Worm (Caenorhabditis elegans) whole organism, L3 larva: ENCODE results near the gene sgt-1.

Experiments used
- ZK546.5 ChIP-seq: sonication (generic microtip); optimal IDR thresholded peaks from 2 replicates; lab custom pipeline; 2017; ENCODE audit warnings: missing biosample characterization, missing genetic modification characterization
- ceh-16 ChIP-seq: sonication (generic microtip); optimal IDR thresholded peaks from 2 replicates; lab custom pipeline; 2017; ENCODE audit warnings: missing biosample characterization, missing genetic modification characterization
- ceh-28 ChIP-seq: fragments of 150-350 bp; optimal IDR thresholded peaks from 2 replicates; lab custom pipeline; 2014; ENCODE audit warnings: missing biosample characterization, missing genetic modification reagents, missing genetic modification characterization
- ceh-82 ChIP-seq: fragments of 150-350 bp; optimal IDR thresholded peaks from 2 replicates; lab custom pipeline; 2014; ENCODE audit warnings: missing biosample characterization, missing genetic modification characterization
- ceh-9 ChIP-seq: sonication (generic microtip); optimal IDR thresholded peaks from 2 replicates; lab custom pipeline; 2018; ENCODE audit warnings: missing biosample characterization, missing genetic modification characterization
- daf-12 ChIP-seq: fragments of 150-350 bp; optimal IDR thresholded peaks from 2 replicates; lab custom pipeline; 2014; ENCODE audit warnings: missing biosample characterization, missing genetic modification reagents, missing genetic modification characterization
- egl-27 ChIP-seq: sonication (generic microtip); optimal IDR thresholded peaks from 4 replicates; lab custom pipeline; 2017; ENCODE audit warnings: missing biosample characterization, missing genetic modification reagents, missing genetic modification characterization
- egl-5 ChIP-seq: fragments of 150-350 bp; optimal IDR thresholded peaks from 2 replicates; lab custom pipeline; 2017; ENCODE audit warnings: missing biosample characterization, missing genetic modification reagents, missing genetic modification characterization, inconsistent platforms
- elt-1 ChIP-seq: fragments of 150-350 bp; optimal IDR thresholded peaks from 2 replicates; lab custom pipeline; 2014; ENCODE audit warnings: missing biosample characterization, missing genetic modification characterization
- elt-2 ChIP-seq: sonication (generic microtip); optimal IDR thresholded peaks from 2 replicates; lab custom pipeline; 2016; ENCODE audit warnings: missing genetic modification reagents, mild to moderate bottlenecking, missing genetic modification characterization, missing compliant biosample characterization
- elt-3 ChIP-seq, 3 experiments: fragments of 150-350 bp in 1 of 3; sonication (generic microtip) in 2 of 3; optimal IDR thresholded peaks; 2 replicates in 2 of 3; 4 replicates in 1 of 3; lab custom pipeline; 2014 to 2017; ENCODE audit warnings: missing biosample characterization in 3 of 3, missing genetic modification characterization in 3 of 3
- fkh-10 ChIP-seq: sonication (generic microtip); optimal IDR thresholded peaks from 2 replicates; lab custom pipeline; 2017; ENCODE audit warnings: missing biosample characterization, missing genetic modification reagents, missing genetic modification characterization
- fkh-2 ChIP-seq: fragments of 150-350 bp; optimal IDR thresholded peaks from 2 replicates; lab custom pipeline; 2014; ENCODE audit warnings: missing biosample characterization, missing genetic modification reagents, missing genetic modification characterization
- jun-1 ChIP-seq: fragments of 150-350 bp; optimal IDR thresholded peaks from 2 replicates; lab custom pipeline; 2014; ENCODE audit warnings: missing biosample characterization, missing genetic modification reagents, missing genetic modification characterization
- lin-15B ChIP-seq: fragments of 150-350 bp; optimal IDR thresholded peaks from 2 replicates; lab custom pipeline; 2014; ENCODE audit warnings: missing biosample characterization, missing genetic modification characterization
- lin-39 ChIP-seq: fragments of 150-350 bp; optimal IDR thresholded peaks from 2 replicates; lab custom pipeline; 2018; ENCODE audit warnings: missing biosample characterization, missing genetic modification reagents, missing genetic modification characterization
- lsy-12 ChIP-seq: sonication (generic microtip); optimal IDR thresholded peaks from 2 replicates; lab custom pipeline; 2016; ENCODE audit warnings: mild to moderate bottlenecking, missing genetic modification characterization, missing compliant biosample characterization
- mml-1 ChIP-seq: fragments of 150-350 bp; sonication (generic microtip); optimal IDR thresholded peaks from 3 replicates; lab custom pipeline; 2014; ENCODE audit warnings: missing biosample characterization, missing genetic modification characterization
- nfya-1 ChIP-seq: sonication (generic microtip); optimal IDR thresholded peaks from 2 replicates; lab custom pipeline; 2017; ENCODE audit warnings: missing genetic modification characterization, mild to moderate bottlenecking, missing compliant biosample characterization, antibody characterized with exemption, moderate library complexity; ENCODE audit not compliant: insufficient read depth
- nhr-11 ChIP-seq: fragments of 150-350 bp; optimal IDR thresholded peaks from 2 replicates; lab custom pipeline; 2014; ENCODE audit warnings: missing biosample characterization, missing genetic modification characterization
- nhr-23 ChIP-seq: fragments of 150-350 bp; optimal IDR thresholded peaks from 2 replicates; lab custom pipeline; 2014; ENCODE audit warnings: missing biosample characterization, missing genetic modification reagents, missing genetic modification characterization
- nhr-237 ChIP-seq: fragments of 150-350 bp; optimal IDR thresholded peaks from 2 replicates; lab custom pipeline; 2014; ENCODE audit warnings: missing biosample characterization, missing genetic modification characterization
- nhr-25 ChIP-seq: sonication (generic microtip); optimal IDR thresholded peaks from 2 replicates; lab custom pipeline; 2017; ENCODE audit warnings: missing biosample characterization, missing genetic modification characterization
- nhr-43 ChIP-seq: sonication (generic microtip); optimal IDR thresholded peaks from 2 replicates; lab custom pipeline; 2016; ENCODE audit warnings: mild to moderate bottlenecking, missing genetic modification characterization, missing compliant biosample characterization; ENCODE audit not compliant: poor library complexity, severe bottlenecking
- nhr-67 ChIP-seq: fragments of 150-350 bp; optimal IDR thresholded peaks from 2 replicates; lab custom pipeline; 2014; ENCODE audit warnings: missing biosample characterization, missing genetic modification characterization
- nhr-76 ChIP-seq: fragments of 150-350 bp; sonication (generic microtip); optimal IDR thresholded peaks from 5 replicates; lab custom pipeline; 2014; ENCODE audit warnings: missing biosample characterization, missing genetic modification characterization
- nhr-77 ChIP-seq: fragments of 150-350 bp; optimal IDR thresholded peaks from 2 replicates; lab custom pipeline; 2014; ENCODE audit warnings: missing biosample characterization, missing genetic modification characterization
- pha-4 ChIP-seq: fragments of 150-350 bp; optimal IDR thresholded peaks from 2 replicates; lab custom pipeline; 2014; ENCODE audit warnings: missing biosample characterization, missing genetic modification reagents, missing genetic modification characterization
- pqm-1 ChIP-seq: fragments of 150-350 bp; optimal IDR thresholded peaks from 2 replicates; lab custom pipeline; 2017; ENCODE audit warnings: missing biosample characterization, missing genetic modification characterization, inconsistent platforms
- sea-2 ChIP-seq: fragments of 150-350 bp; sonication (generic microtip); optimal IDR thresholded peaks from 4 replicates; lab custom pipeline; 2014; ENCODE audit warnings: missing biosample characterization, missing genetic modification reagents, missing genetic modification characterization
- skn-1 ChIP-seq: fragments of 150-350 bp; optimal IDR thresholded peaks from 2 replicates; lab custom pipeline; 2014; ENCODE audit warnings: missing biosample characterization, missing genetic modification characterization
- snpc-4 ChIP-seq: fragments of 150-350 bp; optimal IDR thresholded peaks from 2 replicates; lab custom pipeline; 2014; ENCODE audit warnings: missing biosample characterization, missing genetic modification characterization
- tbx-2 ChIP-seq: sonication (generic microtip); optimal IDR thresholded peaks from 2 replicates; lab custom pipeline; 2016; ENCODE audit warnings: mild to moderate bottlenecking, missing genetic modification characterization, missing compliant biosample characterization
- unc-39 ChIP-seq: sonication (generic microtip); optimal IDR thresholded peaks from 4 replicates; lab custom pipeline; 2017; ENCODE audit warnings: missing biosample characterization, missing genetic modification characterization
- unc-62 ChIP-seq: fragments of 150-350 bp; sonication (generic microtip); optimal IDR thresholded peaks from 4 replicates; lab custom pipeline; 2014; ENCODE audit warnings: missing biosample characterization, missing genetic modification reagents, missing genetic modification characterization
- ztf-11 ChIP-seq: fragments of 150-350 bp; optimal IDR thresholded peaks from 2 replicates; lab custom pipeline; 2014; ENCODE audit warnings: missing biosample characterization, missing genetic modification characterization
- ztf-4 ChIP-seq: fragments of 150-350 bp; optimal IDR thresholded peaks from 2 replicates; lab custom pipeline; 2014; ENCODE audit warnings: missing biosample characterization, missing genetic modification characterization

sgt-1 gene

ce11 chrII:4885976-4886375 lies 17.6 kb downstream of the sgt-1 start, which contains the start of gene R05F9.7:
Gene R05F9.7 (plus strand): TSS chrII:4886276.
- no peak for TF ChIP-seq lin-15B
- no peak for TF ChIP-seq daf-12

ce11 chrII:4884403-4884802 lies 19.2 kb downstream of the sgt-1 start:
- TF ChIP-seq lin-15B (no peak), unc-62 (GFP tag; lab: Kevin White, UChicago) (no peak), ztf-11 (tag; lab: Kevin White, UChicago) (no peak), mml-1 (tag; lab: Kevin White, UChicago) (no peak), nhr-11 (tag; lab: Kevin White, UChicago) (no peak), fkh-2 (tag; lab: Kevin White, UChicago) (no peak), lin-39 (tag; lab: Kevin White, UChicago) (no peak)

ce11 chrII:4883412-4883811 lies 20.2 kb downstream of the sgt-1 start, which contains the start of gene gst-8:
Gene gst-8 (plus strand): TSS chrII:4883712.
- TF ChIP-seq egl-27 (tag; lab: Kevin White, UChicago) (no peak), lin-15B (no peak), elt-2 (tag; lab: Kevin White, UChicago) (peak; percentile 24), jun-1 (tag; lab: Kevin White, UChicago) (no peak), nhr-23 (tag; lab: Kevin White, UChicago) (no peak)

ce11 chrII:4882498-4882897 lies 21.1 kb downstream of the sgt-1 start:
- TF ChIP-seq pqm-1 (tag; lab: Kevin White, UChicago) (no peak), unc-39 (tag; lab: Kevin White, UChicago) (no peak), pha-4 (tag; lab: Kevin White, UChicago) (peak; percentile 68), sea-2 (no peak), nhr-77 (tag; lab: Kevin White, UChicago) (no peak)

- TF ChIP-seq elt-2 (tag; lab: Kevin White, UChicago) (peak; percentile 92), elt-3 (tag; optimal IDR thresholded peaks at IDR 0.05; lab: Kevin White, UChicago) (no peak), pha-4 (tag; lab: Kevin White, UChicago) (peak; percentile 92), nhr-23 (tag; lab: Kevin White, UChicago) (peak; percentile 34), jun-1 (tag; lab: Kevin White, UChicago) (no peak), mml-1 (tag; lab: Kevin White, UChicago) (no peak), daf-12 (no peak), nhr-11 (tag; lab: Kevin White, UChicago) (no peak), nhr-25 (tag; lab: Kevin White, UChicago) (peak; percentile 25), nfya-1 (tag; lab: Kevin White, UChicago) (peak; percentile 40), lin-39 (tag; lab: Kevin White, UChicago) (peak; percentile 26), lsy-12 (no peak), pqm-1 (tag; lab: Kevin White, UChicago) (peak; percentile 76), skn-1 (peak; percentile 96), sea-2 (no peak)
Measured at ce11 chrII:4881727-4882126, 21.9 kb downstream of the sgt-1 start, which contains the start of gene gst-7. Gene gst-7 (plus strand): TSS chrII:4882062.

ce11 chrII:4879629-4880028 lies 24.0 kb downstream of the sgt-1 start, which contains the start of gene gst-6:
Gene gst-6 (plus strand): TSS chrII:4879891.
- TF ChIP-seq ZK546.5 (tag; lab: Kevin White, UChicago) (no peak), snpc-4 (tag; lab: Kevin White, UChicago) (no peak), sea-2 (no peak), ztf-4 (tag; lab: Kevin White, UChicago) (no peak), pha-4 (tag; lab: Kevin White, UChicago) (peak; percentile 53), elt-2 (tag; lab: Kevin White, UChicago) (peak; percentile 76), ceh-82 (tag; lab: Kevin White, UChicago) (no peak), mml-1 (tag; lab: Kevin White, UChicago) (no peak), ztf-11 (tag; lab: Kevin White, UChicago) (no peak), ceh-9 (no peak), ceh-28 (no peak), jun-1 (tag; lab: Kevin White, UChicago) (no peak), nhr-43 (tag; lab: Kevin White, UChicago) (no peak), nfya-1 (tag; lab: Kevin White, UChicago) (no peak), tbx-2 (no peak), pqm-1 (tag; lab: Kevin White, UChicago) (peak; percentile 59), nhr-237 (tag; lab: Kevin White, UChicago) (no peak), elt-3 (tag; optimal IDR thresholded peaks at IDR 0.05; lab: Kevin White, UChicago) (no peak), fkh-2 (tag; lab: Kevin White, UChicago) (no peak), nhr-67 (tag; lab: Kevin White, UChicago) (no peak), nhr-23 (tag; lab: Kevin White, UChicago) (no peak), daf-12 (no peak), egl-5 (tag; lab: Kevin White, UChicago) (no peak), elt-1 (tag; lab: Kevin White, UChicago) (no peak), ceh-16 (tag; lab: Kevin White, UChicago) (no peak), egl-27 (tag; lab: Kevin White, UChicago) (no peak), nhr-77 (tag; lab: Kevin White, UChicago) (no peak), nhr-76 (tag; lab: Kevin White, UChicago) (no peak), lin-39 (tag; lab: Kevin White, UChicago) (no peak), skn-1 (peak; percentile 81), lsy-12 (no peak), nhr-25 (tag; lab: Kevin White, UChicago) (no peak), lin-15B (no peak), fkh-10 (GFP tag; lab: Kevin White, UChicago) (no peak)
